Fruit fly (Drosophila melanogaster) whole organism, embryonic: ENCODE measurements around the gene CG14402.
A peak's percentile ranks its signal among the peaks of the same experiment; 100 is the strongest.

ENCODE experiments used
- Adf1 ChIP-seq: fragments of 200-800 bp; sonication (Bioruptor generic); IDR thresholded peaks from 2 replicates; pipeline ENCODE4 v1.3.6; 2022; ENCODE audit warnings: missing biosample characterization, missing genetic modification characterization
- Awh ChIP-seq: fragments of 200-800 bp; sonication (Bioruptor generic); IDR thresholded peaks from 2 replicates; pipeline ENCODE4, ENCODE4 v1.3.6; 2022; ENCODE audit warnings: missing biosample characterization, missing genetic modification characterization
- CG10274 ChIP-seq: fragments of 200-800 bp; sonication (Bioruptor generic); optimal IDR thresholded peaks from 3 replicates; lab custom pipeline; 2017; ENCODE audit warnings: missing biosample characterization, mild to moderate bottlenecking, missing genetic modification characterization
- CG10959 ChIP-seq: fragments of 200-800 bp; sonication (Bioruptor generic); IDR thresholded peaks from 2 replicates; pipeline ENCODE4 v1.3.6; 2022; ENCODE audit warnings: missing biosample characterization, missing genetic modification characterization
- CG11398 ChIP-seq: fragments of 200-800 bp; sonication (Bioruptor generic); optimal IDR thresholded peaks from 2 replicates; lab custom pipeline; 2016; ENCODE audit warnings: missing biosample characterization, missing genetic modification characterization
- CG11560 ChIP-seq: fragments of 200-800 bp; sonication (Bioruptor generic); IDR thresholded peaks from 3 replicates; pipeline ENCODE4 v1.3.6; 2022; ENCODE audit warnings: missing biosample characterization, missing genetic modification characterization
- CG12391 ChIP-seq: fragments of 200-800 bp; sonication (Bioruptor generic); optimal IDR thresholded peaks from 3 replicates; lab custom pipeline; 2018; ENCODE audit warnings: missing biosample characterization, mild to moderate bottlenecking, missing genetic modification characterization, moderate library complexity
- CG16813 ChIP-seq: fragments of 200-800 bp; sonication (Bioruptor generic); IDR thresholded peaks from 3 replicates; pipeline ENCODE4 v1.3.6; 2022; ENCODE audit warnings: missing biosample characterization, missing genetic modification characterization; ENCODE audit not compliant: partially characterized antibody
- CG17361 ChIP-seq: fragments of 200-800 bp; sonication (Bioruptor generic); IDR thresholded peaks from 3 replicates; pipeline ENCODE4 v1.3.6; 2022; ENCODE audit warnings: missing biosample characterization, missing genetic modification characterization
- CG18011 ChIP-seq: fragments of 200-800 bp; sonication (Bioruptor generic); optimal IDR thresholded peaks from 2 replicates; lab custom pipeline; 2017; ENCODE audit warnings: missing biosample characterization, missing genetic modification characterization, mild to moderate bottlenecking, moderate library complexity, missing genotype
- CG2875 ChIP-seq: fragments of 200-800 bp; sonication (Bioruptor generic); optimal IDR thresholded peaks from 2 replicates; lab custom pipeline; 2017; ENCODE audit warnings: missing biosample characterization, mild to moderate bottlenecking, missing genetic modification characterization, missing genetic modification reagents
- CG34224 ChIP-seq: fragments of 200-800 bp; sonication (Bioruptor generic); IDR thresholded peaks from 3 replicates; pipeline ENCODE4 v1.3.6; 2022; ENCODE audit warnings: missing biosample characterization, missing genetic modification characterization; ENCODE audit not compliant: partially characterized antibody
- CG3726 ChIP-seq: fragments of 200-800 bp; sonication (Bioruptor generic); IDR thresholded peaks from 3 replicates; pipeline ENCODE4, ENCODE4 v1.3.6; 2022; ENCODE audit warnings: missing biosample characterization, missing genetic modification characterization
- CG3838 ChIP-seq: fragments of 200-800 bp; sonication (Bioruptor generic); optimal IDR thresholded peaks from 3 replicates; lab custom pipeline; 2016; ENCODE audit warnings: missing biosample characterization, missing genetic modification characterization
- CG3847 ChIP-seq: fragments of 200-800 bp; sonication (Bioruptor generic); IDR thresholded peaks from 2 replicates; pipeline ENCODE4 v1.3.6; 2022; ENCODE audit warnings: missing biosample characterization, missing genetic modification characterization
- CG4360 ChIP-seq: fragments of 200-800 bp; sonication (Bioruptor generic); IDR thresholded peaks from 2 replicates; pipeline ENCODE4 v1.3.6; 2022; ENCODE audit warnings: missing biosample characterization, missing genetic modification characterization
- CG4854 ChIP-seq: fragments of 200-800 bp; sonication (Bioruptor generic); optimal IDR thresholded peaks from 2 replicates; lab custom pipeline; 2016; ENCODE audit warnings: missing biosample characterization, missing genetic modification characterization, inconsistent platforms
- CG7928 ChIP-seq: fragments of 200-800 bp; sonication (Bioruptor generic); optimal IDR thresholded peaks from 2 replicates; lab custom pipeline; 2017; ENCODE audit warnings: missing biosample characterization, mild to moderate bottlenecking, missing genetic modification characterization
- CG9437 ChIP-seq: fragments of 200-800 bp; sonication (Bioruptor generic); optimal IDR thresholded peaks from 2 replicates; lab custom pipeline; 2018; ENCODE audit warnings: missing biosample characterization, mild to moderate bottlenecking, missing genetic modification characterization
- Dip2 ChIP-seq: fragments of 200-800 bp; sonication (Bioruptor generic); IDR thresholded peaks from 2 replicates; pipeline ENCODE4 v1.3.6; 2022; ENCODE audit warnings: missing biosample characterization, missing genetic modification characterization
- Dll ChIP-seq: fragments of 200-800 bp; sonication (Bioruptor generic); IDR thresholded peaks from 4 replicates; pipeline ENCODE4 v1.3.6; 2022; ENCODE audit warnings: missing biosample characterization, missing genetic modification characterization; ENCODE audit not compliant: partially characterized antibody
- Ets97D ChIP-seq: fragments of 200-800 bp; sonication (Bioruptor generic); optimal IDR thresholded peaks from 3 replicates; lab custom pipeline; 2016; ENCODE audit warnings: missing biosample characterization, missing genetic modification characterization
- Gsc ChIP-seq: fragments of 200-800 bp; sonication (Bioruptor generic); IDR thresholded peaks from 2 replicates; pipeline ENCODE4 v1.3.6; 2022; ENCODE audit warnings: missing biosample characterization, missing genetic modification characterization
- Hr78 ChIP-seq, 2 experiments: fragments of 200-800 bp in 1 of 2; fragments of >200 bp in 1 of 2; sonication (Bioruptor generic) in 1 of 2; optimal IDR thresholded peaks; 2 replicates each; lab custom pipeline; 2017 to 2019; ENCODE audit warnings: missing biosample characterization in 2 of 2, missing genetic modification characterization in 2 of 2, mild to moderate bottlenecking in 1 of 2, moderate library complexity in 1 of 2
- MESR4 ChIP-seq: fragments of 200-800 bp; sonication (Bioruptor generic); optimal IDR thresholded peaks from 2 replicates; lab custom pipeline; 2018; ENCODE audit warnings: missing biosample characterization, mild to moderate bottlenecking, missing genetic modification characterization, moderate library complexity
- Pdp1 ChIP-seq, 2 experiments: fragments of 200-800 bp; sonication (Bioruptor generic); optimal IDR thresholded peaks; 3 replicates each; lab custom pipeline; 2016; ENCODE audit warnings: missing biosample characterization in 2 of 2, missing genetic modification characterization in 2 of 2, mild to moderate bottlenecking in 1 of 2, moderate library complexity in 1 of 2
- ap ChIP-seq: fragments of 200-800 bp; sonication (Bioruptor generic); IDR thresholded peaks from 2 replicates; pipeline ENCODE4 v1.3.6; 2022; ENCODE audit warnings: missing biosample characterization, missing genetic modification characterization
- chinmo ChIP-seq: fragments of 200-800 bp; sonication (Bioruptor generic); IDR thresholded peaks from 4 replicates; pipeline ENCODE4 v1.3.6; 2022; ENCODE audit warnings: missing biosample characterization, missing genetic modification characterization; ENCODE audit not compliant: partially characterized antibody
- dmrt99B ChIP-seq: fragments of 200-800 bp; sonication (Bioruptor generic); optimal IDR thresholded peaks from 2 replicates; lab custom pipeline; 2018; ENCODE audit warnings: missing biosample characterization, mild to moderate bottlenecking, missing genetic modification characterization, moderate library complexity
- dpn ChIP-seq, 2 experiments: fragments of 200-800 bp; sonication (Bioruptor generic); optimal IDR thresholded peaks; 3 replicates each; lab custom pipeline; 2016; ENCODE audit warnings: missing biosample characterization in 2 of 2, missing genetic modification characterization in 2 of 2
- ewg ChIP-seq: fragments of 200-800 bp; sonication (Bioruptor generic); optimal IDR thresholded peaks from 3 replicates; lab custom pipeline; 2017; ENCODE audit warnings: mild to moderate bottlenecking, missing biosample characterization, missing genetic modification reagents, missing genetic modification characterization
- exex ChIP-seq: fragments of 200-800 bp; sonication (Bioruptor generic); optimal IDR thresholded peaks from 4 replicates; lab custom pipeline; 2018; ENCODE audit warnings: missing biosample characterization, mild to moderate bottlenecking, missing genetic modification characterization, moderate library complexity
- fd96Cb ChIP-seq: fragments of 200-800 bp; sonication (Bioruptor generic); optimal IDR thresholded peaks from 2 replicates; lab custom pipeline; 2018; ENCODE audit warnings: missing biosample characterization, mild to moderate bottlenecking, missing genetic modification characterization, moderate library complexity
- her ChIP-seq: fragments of 200-800 bp; sonication (Bioruptor generic); optimal IDR thresholded peaks from 2 replicates; lab custom pipeline; 2016; ENCODE audit warnings: missing biosample characterization, missing genetic modification characterization
- inv ChIP-seq: fragments of 200-800 bp; sonication (Bioruptor generic); IDR thresholded peaks from 2 replicates; pipeline ENCODE4 v1.3.6; 2022; ENCODE audit warnings: missing biosample characterization, missing genetic modification characterization; ENCODE audit not compliant: partially characterized antibody
- ken ChIP-seq: fragments of 200-800 bp; sonication (Bioruptor generic); IDR thresholded peaks from 3 replicates; pipeline ENCODE4 v1.3.6; 2022; ENCODE audit warnings: missing biosample characterization, missing genetic modification characterization
- knrl ChIP-seq: fragments of 200-800 bp; sonication (Bioruptor generic); IDR thresholded peaks from 3 replicates; pipeline ENCODE4 v1.3.6; 2022; ENCODE audit warnings: missing biosample characterization, missing genetic modification characterization; ENCODE audit not compliant: partially characterized antibody
- lmd ChIP-seq: fragments of 200-800 bp; sonication (Bioruptor generic); IDR thresholded peaks from 2 replicates; pipeline ENCODE4 v1.3.6; 2022; ENCODE audit warnings: missing biosample characterization, missing genetic modification characterization
- luna ChIP-seq: fragments of 200-800 bp; sonication (Bioruptor generic); optimal IDR thresholded peaks from 2 replicates; lab custom pipeline; 2016; ENCODE audit warnings: missing biosample characterization, missing genetic modification characterization
- oc ChIP-seq: fragments of 200-800 bp; sonication (Bioruptor generic); optimal IDR thresholded peaks from 2 replicates; lab custom pipeline; 2018; ENCODE audit warnings: missing biosample characterization, mild to moderate bottlenecking, missing genetic modification characterization, moderate library complexity
- pan ChIP-seq, 4 experiments: fragments of >200 bp in 3 of 4; fragments of 200-800 bp in 1 of 4; sonication (Bioruptor generic) in 1 of 4; optimal IDR thresholded peaks in 3 of 4; IDR thresholded peaks in 1 of 4; 2 replicates each; pipeline versions ENCODE4 v1.3.6 to Lab custom; 2017 to 2022; ENCODE audit warnings: missing biosample characterization in 2 of 4, missing genetic modification characterization in 2 of 4, mixed read lengths in 1 of 4
- pros ChIP-seq: fragments of 200-800 bp; sonication (Bioruptor generic); optimal IDR thresholded peaks from 3 replicates; lab custom pipeline; 2019; ENCODE audit warnings: missing biosample characterization, mild to moderate bottlenecking, missing genetic modification characterization, moderate library complexity
- ranshi ChIP-seq: fragments of 200-800 bp; sonication (Bioruptor generic); IDR thresholded peaks from 2 replicates; pipeline ENCODE4 v1.3.6; 2022; ENCODE audit warnings: missing biosample characterization, missing genetic modification characterization
- sqz ChIP-seq: fragments of 200-800 bp; sonication (Bioruptor generic); optimal IDR thresholded peaks from 3 replicates; lab custom pipeline; 2018; ENCODE audit warnings: missing biosample characterization, mild to moderate bottlenecking, missing genetic modification characterization
- stc ChIP-seq: fragments of 200-800 bp; sonication (Bioruptor generic); IDR thresholded peaks from 2 replicates; pipeline ENCODE4 v1.3.6; 2022; ENCODE audit warnings: missing biosample characterization, missing genetic modification characterization
- sug ChIP-seq: fragments of 200-800 bp; optimal IDR thresholded peaks from 2 replicates; lab custom pipeline; 2019; ENCODE audit warnings: missing biosample characterization, mild to moderate bottlenecking, missing genetic modification characterization, moderate library complexity
- unpg ChIP-seq: fragments of 200-800 bp; sonication (Bioruptor generic); optimal IDR thresholded peaks from 3 replicates; lab custom pipeline; 2018; ENCODE audit warnings: missing biosample characterization, mild to moderate bottlenecking, missing genetic modification characterization, moderate library complexity

Gene CG14402

dm6 chr2L:20802204-20802603 is 46.9 kb upstream of the CG14402 start (continued):
- 0 out of 2 replicates have a peak, but pooled peaks have one; percentile 11 for TF ChIP-seq CG4360 (GFP tag; lab: Robert Waterston, UW)
- no peak for TF ChIP-seq pan (optimal IDR thresholded peaks at IDR 0.05; lab: Kevin White, UChicago)
- peak in 1 of 2 experiments; percentile 52 for TF ChIP-seq pan (GFP tag; optimal IDR thresholded peaks at IDR 0.05 in 1 of 2, IDR thresholded peaks at IDR 0.05 in 1 of 2)
- TF ChIP-seq CG3726 (GFP tag; lab: Robert Waterston, UW) = no peak
- 0 out of 3 replicates have a peak, but pooled peaks have one; percentile 20 for TF ChIP-seq CG11560 (tag; lab: Robert Waterston, UW)
- TF ChIP-seq sug (tag; lab: Kevin White, UChicago) = no peak
- peak; percentile 32 for TF ChIP-seq lmd (GFP tag; lab: Robert Waterston, UW)

- TF ChIP-seq Ets97D (no peak), pros (GFP tag; lab: Kevin White, UChicago) (peak; percentile 77), dmrt99B (tag; lab: Kevin White, UChicago) (peak; percentile 17), CG3847 (GFP tag; lab: Robert Waterston, UW) (no peak), CG10959 (GFP tag; lab: Robert Waterston, UW) (no peak), unpg (no peak), CG7928 (GFP tag; lab: Kevin White, UChicago) (no peak), CG3838 (no peak), CG9437 (GFP tag; lab: Kevin White, UChicago) (no peak), oc (peak; percentile 40), Pdp1 (GFP tag; optimal IDR thresholded peaks at IDR 0.05; lab: Kevin White, UChicago) (no peak), inv (GFP tag; lab: Robert Waterston, UW) (no peak), ewg (GFP tag; lab: Kevin White, UChicago) (no peak), CG12391 (tag; lab: Kevin White, UChicago) (peak; percentile 0), dpn (GFP tag; optimal IDR thresholded peaks at IDR 0.05; lab: Kevin White, UChicago) (no peak), her (GFP tag; lab: Kevin White, UChicago) (no peak), Adf1 (no peak), CG11398 (GFP tag; lab: Kevin White, UChicago) (no peak), exex (no peak), CG17361 (no peak), Dip2 (no peak), CG34224 (GFP tag; lab: Robert Waterston, UW) (no peak), ap (GFP tag; lab: Robert Waterston, UW) (no peak), Dll (GFP tag; lab: Robert Waterston, UW) (no peak), CG10274 (no peak), CG18011 (no peak), sqz (GFP tag; lab: Kevin White, UChicago) (no peak), ranshi (GFP tag; lab: Robert Waterston, UW) (no peak), Hr78 (GFP tag; optimal IDR thresholded peaks at IDR 0.05; lab: Kevin White, UChicago) (no peak), knrl (GFP tag; lab: Robert Waterston, UW) (no peak), Gsc (GFP tag; lab: Robert Waterston, UW) (no peak), Awh (GFP tag; lab: Robert Waterston, UW) (peak; percentile 17; the same call in 1 of the 2 replicates), MESR4 (GFP tag; lab: Kevin White, UChicago) (no peak), luna (GFP tag; lab: Kevin White, UChicago) (no peak), fd96Cb (tag; lab: Kevin White, UChicago) (no peak), stc (GFP tag; lab: Robert Waterston, UW) (0 out of 2 replicates have a peak, but pooled peaks have one; percentile 28), ken (GFP tag; lab: Robert Waterston, UW) (0 out of 3 replicates have a peak, but pooled peaks have one; percentile 49), CG4854 (GFP tag; lab: Kevin White, UChicago) (no peak), chinmo (GFP tag; lab: Robert Waterston, UW) (no peak), CG2875 (no peak), CG16813 (GFP tag; lab: Robert Waterston, UW) (no peak)
Measured at dm6 chr2L:20802839-20803238, 46.3 kb upstream of the CG14402 start.
